Worm (Caenorhabditis elegans) whole organism, mixed stage, embryonic: Measurements from ENCODE around the gene swsn-1.

Experiments used
- elt-1 ChIP-seq: sonication (generic microtip); optimal IDR thresholded peaks from 2 replicates; lab custom pipeline; 2017; ENCODE audit warnings: missing genetic modification characterization, mild to moderate bottlenecking, missing compliant biosample characterization, antibody characterized with exemption, moderate library complexity, borderline replicate concordance; ENCODE audit not compliant: insufficient read depth
- elt-3 ChIP-seq: fragments of 150-350 bp; optimal IDR thresholded peaks from 2 replicates; lab custom pipeline; 2014; ENCODE audit warnings: missing biosample characterization, missing genetic modification characterization
- lsy-2 ChIP-seq: fragments of 150-350 bp; optimal IDR thresholded peaks from 2 replicates; lab custom pipeline; 2014; ENCODE audit warnings: missing biosample characterization, missing genetic modification characterization
- mep-1 ChIP-seq: fragments of 150-350 bp; optimal IDR thresholded peaks from 2 replicates; lab custom pipeline; 2017; ENCODE audit warnings: missing biosample characterization, missing genetic modification reagents, missing genetic modification characterization, inconsistent platforms
- nhr-237 ChIP-seq: fragments of 150-350 bp; optimal IDR thresholded peaks from 2 replicates; lab custom pipeline; 2014; ENCODE audit warnings: missing biosample characterization, missing genetic modification characterization
- snpc-4 ChIP-seq: fragments of 150-350 bp; optimal IDR thresholded peaks from 2 replicates; lab custom pipeline; 2014; ENCODE audit warnings: missing biosample characterization, missing genetic modification characterization

DNA sequence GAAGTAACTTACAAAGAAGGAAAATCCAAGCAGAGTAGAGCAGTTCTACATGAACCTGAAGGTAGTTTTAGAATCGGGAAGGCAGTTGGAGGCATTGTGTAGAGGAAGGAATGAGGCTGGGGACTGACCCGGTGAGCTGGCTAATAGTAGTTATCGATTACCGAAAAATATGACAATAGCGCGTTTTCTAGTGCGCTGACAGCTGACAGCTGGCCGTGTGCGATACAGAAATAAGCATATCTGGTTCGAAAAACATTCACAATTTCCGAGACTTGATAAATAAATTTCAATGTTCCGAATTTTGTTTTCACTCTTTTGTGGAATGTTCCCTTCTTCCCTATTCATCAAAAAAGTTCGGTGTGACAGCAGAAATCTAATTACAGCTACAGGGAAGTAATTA is 43.2 kb downstream of the swsn-1 start, which contains the start of the genes fbxb-59 and srbc-34:
- TF ChIP-seq elt-1 (tag; lab: Kevin White, UChicago) = no peak
- no peak for TF ChIP-seq elt-3 (tag; lab: Kevin White, UChicago)
- no peak for TF ChIP-seq lsy-2 (tag; lab: Kevin White, UChicago)
- no peak for TF ChIP-seq snpc-4 (tag; lab: Kevin White, UChicago)
- TF ChIP-seq mep-1 (tag; lab: Kevin White, UChicago) = no peak
- no peak for TF ChIP-seq nhr-237 (tag; lab: Kevin White, UChicago)
